Fruit fly (Drosophila melanogaster) whole organism, embryonic: ENCODE data around the gene ich.

Experiments
- Awh ChIP-seq: fragments of 200-800 bp; sonication (Bioruptor generic); IDR thresholded peaks from 2 replicates; pipeline ENCODE4, ENCODE4 v1.3.6; 2022; ENCODE audit warnings: missing biosample characterization, missing genetic modification characterization
- Bdp1 ChIP-seq: fragments of 200-800 bp; sonication (Bioruptor generic); optimal IDR thresholded peaks from 3 replicates; lab custom pipeline; 2016; ENCODE audit warnings: missing biosample characterization, missing genetic modification characterization
- CG10462 ChIP-seq: fragments of 200-800 bp; sonication (Bioruptor generic); optimal IDR thresholded peaks from 2 replicates; lab custom pipeline; 2016; ENCODE audit warnings: missing biosample characterization, missing genetic modification characterization
- CG10543 ChIP-seq: fragments of 200-800 bp; sonication (Bioruptor generic); optimal IDR thresholded peaks from 3 replicates; lab custom pipeline; 2017; ENCODE audit warnings: missing biosample characterization, mild to moderate bottlenecking, missing genetic modification characterization, moderate library complexity
- CG14667 ChIP-seq: fragments of 200-800 bp; sonication (Bioruptor generic); IDR thresholded peaks from 2 replicates; pipeline ENCODE4 v1.3.6; 2022; ENCODE audit warnings: missing biosample characterization, missing genetic modification characterization
- CG17612 ChIP-seq: fragments of 200-800 bp; sonication (Bioruptor generic); IDR thresholded peaks from 2 replicates; pipeline ENCODE4 v1.3.6; 2022; ENCODE audit warnings: missing biosample characterization, missing genetic modification characterization
- CG1792 ChIP-seq: fragments of 200-800 bp; sonication (Bioruptor generic); optimal IDR thresholded peaks from 2 replicates; lab custom pipeline; 2016; ENCODE audit warnings: missing biosample characterization, missing genetic modification characterization
- CG2199 ChIP-seq: fragments of 200-800 bp; sonication (Bioruptor generic); IDR thresholded peaks from 3 replicates; pipeline ENCODE4 v1.3.6; 2022; ENCODE audit warnings: missing biosample characterization, missing genetic modification characterization
- CG2875 ChIP-seq: fragments of 200-800 bp; sonication (Bioruptor generic); optimal IDR thresholded peaks from 2 replicates; lab custom pipeline; 2017; ENCODE audit warnings: missing biosample characterization, mild to moderate bottlenecking, missing genetic modification characterization, missing genetic modification reagents
- CG31224 ChIP-seq: fragments of 200-800 bp; sonication (Bioruptor generic); IDR thresholded peaks from 2 replicates; pipeline ENCODE4 v1.3.6; 2022; ENCODE audit warnings: missing biosample characterization, missing genetic modification characterization
- CG31441 ChIP-seq: fragments of 200-800 bp; sonication (Bioruptor generic); IDR thresholded peaks from 2 replicates; pipeline ENCODE4 v1.3.6; 2022; ENCODE audit warnings: missing biosample characterization, missing genetic modification characterization
- CG43689 ChIP-seq: fragments of 200-800 bp; sonication (Bioruptor generic); IDR thresholded peaks from 2 replicates; pipeline ENCODE4 v1.3.6; 2022; ENCODE audit warnings: missing biosample characterization, missing genetic modification characterization
- CG6254 ChIP-seq: fragments of 200-800 bp; sonication (Bioruptor generic); optimal IDR thresholded peaks from 3 replicates; lab custom pipeline; 2017; ENCODE audit warnings: mild to moderate bottlenecking, missing biosample characterization, missing genetic modification reagents, missing genetic modification characterization
- CG6689 ChIP-seq: fragments of 200-800 bp; sonication (Bioruptor generic); IDR thresholded peaks from 2 replicates; pipeline ENCODE4 v1.3.6; 2022; ENCODE audit warnings: missing biosample characterization, missing genetic modification characterization
- CG6813 ChIP-seq: fragments of 200-800 bp; sonication (Bioruptor generic); optimal IDR thresholded peaks from 2 replicates; lab custom pipeline; 2017; ENCODE audit warnings: missing biosample characterization, missing genetic modification characterization, mild to moderate bottlenecking, moderate library complexity, missing genetic modification reagents
- CG8924 ChIP-seq: fragments of 200-800 bp; optimal IDR thresholded peaks from 3 replicates; lab custom pipeline; 2019; ENCODE audit warnings: missing biosample characterization, mild to moderate bottlenecking, missing genetic modification characterization, moderate library complexity
- CG9609 ChIP-seq: fragments of 200-800 bp; sonication (Bioruptor generic); optimal IDR thresholded peaks from 3 replicates; lab custom pipeline; 2016; ENCODE audit warnings: missing biosample characterization, missing genetic modification characterization
- D19B ChIP-seq: fragments of 200-800 bp; sonication (Bioruptor generic); optimal IDR thresholded peaks from 2 replicates; lab custom pipeline; 2017; ENCODE audit warnings: missing biosample characterization, mild to moderate bottlenecking, missing genetic modification characterization
- Gug ChIP-seq: fragments of 200-800 bp; sonication (Bioruptor generic); IDR thresholded peaks from 4 replicates; pipeline ENCODE4 v1.3.6; 2022; ENCODE audit warnings: missing biosample characterization, missing genetic modification characterization
- HLH54F ChIP-seq: fragments of 200-800 bp; sonication (Bioruptor generic); optimal IDR thresholded peaks from 3 replicates; lab custom pipeline; 2016; ENCODE audit warnings: missing biosample characterization, missing genetic modification characterization
- Hey ChIP-seq: fragments of 200-800 bp; sonication (Bioruptor generic); optimal IDR thresholded peaks from 3 replicates; lab custom pipeline; 2018; ENCODE audit warnings: missing biosample characterization, mild to moderate bottlenecking, missing genetic modification characterization
- Hmr ChIP-seq: fragments of 200-800 bp; sonication (Bioruptor generic); optimal IDR thresholded peaks from 3 replicates; lab custom pipeline; 2017; ENCODE audit warnings: mild to moderate bottlenecking, missing biosample characterization, missing genetic modification reagents, missing genetic modification characterization
- Hr3 ChIP-seq: fragments of 200-800 bp; sonication (Bioruptor generic); optimal IDR thresholded peaks from 3 replicates; lab custom pipeline; 2016; ENCODE audit warnings: missing biosample characterization, missing genetic modification characterization
- MESR4 ChIP-seq: fragments of 200-800 bp; sonication (Bioruptor generic); optimal IDR thresholded peaks from 2 replicates; lab custom pipeline; 2018; ENCODE audit warnings: missing biosample characterization, mild to moderate bottlenecking, missing genetic modification characterization, moderate library complexity
- NC2β ChIP-seq: fragments of 200-800 bp; sonication (Bioruptor generic); optimal IDR thresholded peaks from 2 replicates; lab custom pipeline; 2016; ENCODE audit warnings: missing biosample characterization, missing genetic modification characterization
- NK7.1 ChIP-seq: fragments of 200-800 bp; sonication (Bioruptor generic); optimal IDR thresholded peaks from 3 replicates; lab custom pipeline; 2016; ENCODE audit warnings: missing biosample characterization, missing genetic modification characterization
- Rx ChIP-seq: fragments of 200-800 bp; sonication (Bioruptor generic); IDR thresholded peaks from 2 replicates; pipeline ENCODE4 v1.3.6; 2022; ENCODE audit warnings: missing biosample characterization, missing genetic modification characterization
- Side ChIP-seq: fragments of 200-800 bp; sonication (Bioruptor generic); optimal IDR thresholded peaks from 2 replicates; lab custom pipeline; 2016; ENCODE audit warnings: missing biosample characterization, missing genetic modification characterization
- Ssrp ChIP-seq: fragments of 200-800 bp; sonication (Bioruptor generic); optimal IDR thresholded peaks from 2 replicates; lab custom pipeline; 2018; ENCODE audit warnings: missing biosample characterization, mild to moderate bottlenecking, missing genetic modification characterization, moderate library complexity
- Taf1 ChIP-seq: fragments of 200-800 bp; sonication (Bioruptor generic); IDR thresholded peaks from 2 replicates; pipeline ENCODE4 v1.3.6; 2022; ENCODE audit warnings: missing biosample characterization, missing genetic modification characterization
- az2 ChIP-seq: fragments of 200-800 bp; sonication (Bioruptor generic); optimal IDR thresholded peaks from 3 replicates; lab custom pipeline; 2016; ENCODE audit warnings: missing biosample characterization, missing genetic modification characterization
- cg ChIP-seq: fragments of 200-800 bp; sonication (Bioruptor generic); optimal IDR thresholded peaks from 3 replicates; lab custom pipeline; 2019; ENCODE audit warnings: missing biosample characterization, mild to moderate bottlenecking, missing genetic modification characterization, moderate library complexity
- chinmo ChIP-seq: fragments of 200-800 bp; sonication (Bioruptor generic); IDR thresholded peaks from 4 replicates; pipeline ENCODE4 v1.3.6; 2022; ENCODE audit warnings: missing biosample characterization, missing genetic modification characterization; ENCODE audit not compliant: partially characterized antibody
- croc ChIP-seq: fragments of 200-800 bp; sonication (Bioruptor generic); conservative IDR thresholded peaks from 3 replicates; pipeline ENCODE4 v1.3.6; 2022; ENCODE audit warnings: missing biosample characterization, missing genetic modification characterization
- dysf ChIP-seq: fragments of 200-800 bp; sonication (Bioruptor generic); IDR thresholded peaks from 3 replicates; pipeline ENCODE4 v1.3.6; 2022; ENCODE audit warnings: missing biosample characterization, missing genetic modification characterization
- ftz-f1 ChIP-seq: fragments of 200-800 bp; sonication (Bioruptor generic); optimal IDR thresholded peaks from 2 replicates; lab custom pipeline; 2016; ENCODE audit warnings: missing biosample characterization, missing genetic modification characterization
- gfzf ChIP-seq: fragments of 200-800 bp; sonication (Bioruptor generic); optimal IDR thresholded peaks from 2 replicates; lab custom pipeline; 2016; ENCODE audit warnings: missing biosample characterization, mild to moderate bottlenecking, missing genetic modification characterization, moderate library complexity
- hkb ChIP-seq, 2 experiments: fragments of 200-800 bp in 1 of 2; fragments of >200 bp in 1 of 2; sonication (Bioruptor generic) in 1 of 2; IDR thresholded peaks in 1 of 2; optimal IDR thresholded peaks in 1 of 2; 2 replicates each; pipeline versions ENCODE4 v1.3.6 to Lab custom; 2017 to 2022; ENCODE audit warnings: missing biosample characterization in 1 of 2, missing genetic modification characterization in 1 of 2
- ind ChIP-seq: fragments of 200-800 bp; sonication (Bioruptor generic); optimal IDR thresholded peaks from 3 replicates; lab custom pipeline; 2016; ENCODE audit warnings: missing biosample characterization, missing genetic modification characterization
- jumu ChIP-seq: fragments of 200-800 bp; sonication (Bioruptor generic); optimal IDR thresholded peaks from 3 replicates; lab custom pipeline; 2016; ENCODE audit warnings: missing biosample characterization, missing genetic modification characterization
- ken ChIP-seq: fragments of 200-800 bp; sonication (Bioruptor generic); IDR thresholded peaks from 3 replicates; pipeline ENCODE4 v1.3.6; 2022; ENCODE audit warnings: missing biosample characterization, missing genetic modification characterization
- knrl ChIP-seq: fragments of 200-800 bp; sonication (Bioruptor generic); IDR thresholded peaks from 3 replicates; pipeline ENCODE4 v1.3.6; 2022; ENCODE audit warnings: missing biosample characterization, missing genetic modification characterization; ENCODE audit not compliant: partially characterized antibody
- lab ChIP-seq: fragments of 200-800 bp; sonication (Bioruptor generic); optimal IDR thresholded peaks from 3 replicates; lab custom pipeline; 2017; ENCODE audit warnings: missing biosample characterization, missing genetic modification characterization, mild to moderate bottlenecking, moderate library complexity, missing genetic modification reagents
- nau ChIP-seq: fragments of 200-800 bp; sonication (Bioruptor generic); optimal IDR thresholded peaks from 3 replicates; lab custom pipeline; 2017; ENCODE audit warnings: missing biosample characterization, mild to moderate bottlenecking, missing genetic modification characterization, missing genetic modification reagents
- peb ChIP-seq: fragments of 200-800 bp; sonication (Bioruptor generic); IDR thresholded peaks from 2 replicates; pipeline ENCODE4 v1.3.6; 2022; ENCODE audit warnings: missing biosample characterization, missing genetic modification characterization
- pzg ChIP-seq: fragments of 200-800 bp; sonication (Bioruptor generic); optimal IDR thresholded peaks from 3 replicates; lab custom pipeline; 2018; ENCODE audit warnings: missing biosample characterization, mild to moderate bottlenecking, missing genetic modification characterization, moderate library complexity
- salm ChIP-seq: fragments of 200-800 bp; sonication (Bioruptor generic); optimal IDR thresholded peaks from 2 replicates; lab custom pipeline; 2018; ENCODE audit warnings: missing biosample characterization, mild to moderate bottlenecking, missing genetic modification characterization
- slp2 ChIP-seq: fragments of 200-800 bp; sonication (Bioruptor generic); optimal IDR thresholded peaks from 2 replicates; lab custom pipeline; 2016; ENCODE audit warnings: missing biosample characterization, missing genetic modification characterization
- stc ChIP-seq: fragments of 200-800 bp; sonication (Bioruptor generic); IDR thresholded peaks from 2 replicates; pipeline ENCODE4 v1.3.6; 2022; ENCODE audit warnings: missing biosample characterization, missing genetic modification characterization
- trem ChIP-seq: fragments of 200-800 bp; optimal IDR thresholded peaks from 3 replicates; lab custom pipeline; 2019; ENCODE audit warnings: missing biosample characterization, mild to moderate bottlenecking, missing genetic modification characterization, moderate library complexity
- wek ChIP-seq: fragments of 200-800 bp; sonication (Bioruptor generic); optimal IDR thresholded peaks from 3 replicates; lab custom pipeline; 2018; ENCODE audit warnings: missing biosample characterization, mild to moderate bottlenecking, missing genetic modification characterization, moderate library complexity

ich gene

DNA sequence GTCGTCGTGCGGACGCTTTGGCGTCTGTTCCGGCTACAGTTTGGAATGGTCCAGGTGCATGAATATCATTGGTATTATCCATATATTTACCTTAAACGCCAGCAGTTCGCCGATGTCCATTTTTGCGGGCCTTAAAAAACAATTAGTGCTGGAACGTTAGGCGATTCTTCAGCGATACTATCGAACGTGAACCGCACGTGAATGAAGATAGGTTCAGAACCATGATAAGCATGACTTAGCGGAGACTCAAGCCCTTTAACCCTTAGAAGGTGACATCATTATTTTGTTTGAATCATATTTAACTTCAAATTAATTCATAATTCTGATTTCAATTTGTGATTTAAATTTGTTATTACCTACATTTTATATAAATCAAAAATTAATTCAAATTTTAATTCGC is 18.0 kb downstream of the ich start, which contains the start of gene CG11964 (continued):
- TF ChIP-seq Gug = peak; percentile 79; the same call in 2 of the 4 replicates
- TF ChIP-seq knrl = peak; percentile 100
- no peak for TF ChIP-seq Awh (GFP tag; lab: Robert Waterston, UW)
- peak; percentile 48; the same call in 1 of the 2 replicates for TF ChIP-seq stc (GFP tag; lab: Robert Waterston, UW)
- peak; percentile 69 for TF ChIP-seq MESR4
- TF ChIP-seq CG8924 (tag; lab: Kevin White, UChicago) = peak; percentile 62
- peak; percentile 2 for TF ChIP-seq slp2 (GFP tag; lab: Kevin White, UChicago)
- TF ChIP-seq Bdp1 (GFP tag; lab: Kevin White, UChicago) = peak; percentile 48
- TF ChIP-seq wek = no peak
- TF ChIP-seq ken (GFP tag; lab: Robert Waterston, UW) = peak; percentile 58; the same call in 1 of the 3 replicates
- TF ChIP-seq Side = peak; percentile 67
- TF ChIP-seq CG1792 (GFP tag; lab: Kevin White, UChicago) = peak; percentile 11
- peak; percentile 84; the same call in 2 of the 3 replicates for TF ChIP-seq CG2199
- TF ChIP-seq CG10543 (GFP tag; lab: Kevin White, UChicago) = no peak
- no peak for TF ChIP-seq CG31224 (GFP tag; lab: Robert Waterston, UW)
- no peak for TF ChIP-seq NK7.1 (GFP tag; lab: Kevin White, UChicago)
- no peak for TF ChIP-seq CG6254 (GFP tag; lab: Kevin White, UChicago)
- TF ChIP-seq CG17612 (GFP tag; lab: Robert Waterston, UW) = no peak
- TF ChIP-seq CG14667 (GFP tag; lab: Robert Waterston, UW) = 0 out of 2 replicates have a peak, but pooled peaks have one; percentile 24
- TF ChIP-seq gfzf (GFP tag; lab: Kevin White, UChicago) = peak; percentile 60
- 0 out of 2 replicates have a peak, but pooled peaks have one; percentile 13 for TF ChIP-seq Rx (GFP tag; lab: Robert Waterston, UW)
- TF ChIP-seq Hr3 (GFP tag; lab: Kevin White, UChicago) = peak; percentile 42
- peak; percentile 84 for TF ChIP-seq trem (tag; lab: Kevin White, UChicago)
- peak; percentile 70 for TF ChIP-seq HLH54F
- TF ChIP-seq D19B (GFP tag; lab: Kevin White, UChicago) = no peak
- TF ChIP-seq CG6689 (GFP tag; lab: Robert Waterston, UW) = no peak
- TF ChIP-seq CG2875 (GFP tag; lab: Kevin White, UChicago) = no peak
- TF ChIP-seq nau = no peak
- no peak for TF ChIP-seq hkb (optimal IDR thresholded peaks at IDR 0.05; lab: Kevin White, UChicago)
- TF ChIP-seq hkb (GFP tag; IDR thresholded peaks at IDR 0.05; lab: Robert Waterston, UW) = no peak
- peak; percentile 99 for TF ChIP-seq chinmo (GFP tag; lab: Robert Waterston, UW)
- TF ChIP-seq cg (GFP tag; lab: Kevin White, UChicago) = no peak
- no peak for TF ChIP-seq CG6813 (GFP tag; lab: Kevin White, UChicago)
- TF ChIP-seq CG9609 (GFP tag; lab: Kevin White, UChicago) = peak; percentile 65
- peak; percentile 39 for TF ChIP-seq NC2β (GFP tag; lab: Kevin White, UChicago)
- peak; percentile 54 for TF ChIP-seq CG31441 (GFP tag; lab: Robert Waterston, UW)
- peak; percentile 25 for TF ChIP-seq az2
- no peak for TF ChIP-seq Ssrp (tag; lab: Kevin White, UChicago)
- peak; percentile 36 for TF ChIP-seq ftz-f1
- TF ChIP-seq Hey (tag; lab: Kevin White, UChicago) = no peak
- no peak for TF ChIP-seq CG10462 (GFP tag; lab: Kevin White, UChicago)
- no peak for TF ChIP-seq lab (GFP tag; lab: Kevin White, UChicago)
- TF ChIP-seq ind (GFP tag; lab: Kevin White, UChicago) = peak; percentile 58
- TF ChIP-seq dysf (GFP tag; lab: Robert Waterston, UW) = peak; percentile 41; the same call in 1 of the 3 replicates
- TF ChIP-seq Taf1 (GFP tag; lab: Robert Waterston, UW) = no peak
- TF ChIP-seq salm (tag; lab: Kevin White, UChicago) = no peak
- no peak for TF ChIP-seq CG43689
- TF ChIP-seq Hmr (GFP tag; lab: Kevin White, UChicago) = peak; percentile 75
- peak; percentile 60 for TF ChIP-seq jumu (GFP tag; lab: Kevin White, UChicago)
- TF ChIP-seq croc (GFP tag; lab: Robert Waterston, UW) = no peak
- peak; percentile 95 for TF ChIP-seq pzg (GFP tag; lab: Kevin White, UChicago)
- no peak for TF ChIP-seq peb (GFP tag; lab: Robert Waterston, UW)
